Worm (Caenorhabditis elegans): ENCODE results near the gene Y57G11A.2.

DNA sequence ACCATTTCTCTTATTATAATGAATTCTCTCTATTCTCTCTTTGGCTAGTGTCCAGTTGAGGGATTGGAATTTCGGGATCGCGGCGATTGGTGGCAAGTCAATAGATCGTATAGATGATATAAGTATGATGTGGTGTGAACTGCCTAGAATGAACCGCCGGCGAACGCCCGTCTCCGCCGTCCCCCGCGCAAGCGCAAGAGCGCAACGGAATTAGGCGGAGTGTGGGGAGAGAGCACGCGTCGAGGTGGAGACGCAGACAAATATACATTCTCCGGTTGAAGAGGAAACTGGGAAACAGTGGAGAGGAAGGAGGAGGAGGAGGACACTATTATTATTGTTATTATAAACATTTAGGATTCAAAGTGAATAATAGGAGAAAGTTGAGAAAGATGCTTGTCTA is 22.8 kb downstream of the Y57G11A.2 start:
- no peak for TF ChIP-seq sea-1 (GFP tag; conservative IDR thresholded peaks at IDR 0.05)
- TF ChIP-seq aly-1 (tag; optimal IDR thresholded peaks at IDR 0.05), result no peak
- no peak; the same call in 1 of the 2 replicates for TF ChIP-seq flt-1 (GFP tag; IDR thresholded peaks at IDR 0.05)
- TF ChIP-seq ama-1 (optimal IDR thresholded peaks at IDR 0.05), result no peak
- TF ChIP-seq pes-1 (GFP tag; IDR thresholded peaks at IDR 0.05), result no peak
- no peak for TF ChIP-seq tra-4 (tag; optimal IDR thresholded peaks at IDR 0.05)
- TF ChIP-seq ceh-13 (GFP tag; optimal IDR thresholded peaks at IDR 0.05), result no peak
- no peak for TF ChIP-seq ceh-36 (tag; optimal IDR thresholded peaks at IDR 0.05)
- no peak for TF ChIP-seq ets-7 (tag; optimal IDR thresholded peaks at IDR 0.05)
- no peak for TF ChIP-seq tbx-11 (GFP tag; IDR thresholded peaks at IDR 0.05)
- TF ChIP-seq tbx-37 (GFP tag; conservative IDR thresholded peaks at IDR 0.05), result no peak
- no peak for TF ChIP-seq F13C5.2 (tag; optimal IDR thresholded peaks at IDR 0.05)
- no peak for TF ChIP-seq B0310.2 (tag; optimal IDR thresholded peaks at IDR 0.05)

All from whole organism, early embryonic.